Fruit fly (Drosophila melanogaster) whole organism, prepupa: Measurements from ENCODE around the gene CG3505.
A peak's percentile ranks its signal among the peaks of the same experiment; 100 is the strongest.

Experiments
- Blimp-1 ChIP-seq: fragments of 200-800 bp; sonication (Bioruptor generic); optimal IDR thresholded peaks from 3 replicates; lab custom pipeline; 2017; ENCODE audit warnings: missing biosample characterization, missing genetic modification characterization, mild to moderate bottlenecking, moderate library complexity, missing genetic modification reagents
- CG10631 ChIP-seq: fragments of 200-800 bp; sonication (Bioruptor generic); optimal IDR thresholded peaks from 2 replicates; lab custom pipeline; 2016; ENCODE audit warnings: missing biosample characterization, missing genetic modification characterization
- CG10669 ChIP-seq: fragments of 200-800 bp; sonication (Bioruptor generic); optimal IDR thresholded peaks from 3 replicates; lab custom pipeline; 2018; ENCODE audit warnings: missing biosample characterization, mild to moderate bottlenecking, missing genetic modification characterization, moderate library complexity
- CG11294 ChIP-seq: fragments of 200-800 bp; sonication (Bioruptor generic); IDR thresholded peaks from 2 replicates; pipeline ENCODE4 v1.3.6; 2022; ENCODE audit warnings: missing biosample characterization, missing genetic modification characterization
- CG11762 ChIP-seq: fragments of 200-800 bp; sonication (Bioruptor generic); optimal IDR thresholded peaks from 3 replicates; lab custom pipeline; 2016; ENCODE audit warnings: missing biosample characterization, missing genetic modification characterization; ENCODE audit not compliant: insufficient read depth
- CG11902 ChIP-seq: fragments of 200-800 bp; sonication (Bioruptor generic); optimal IDR thresholded peaks from 3 replicates; lab custom pipeline; 2016; ENCODE audit warnings: missing biosample characterization, missing genetic modification characterization
- CG15336 ChIP-seq: fragments of 200-800 bp; sonication (Bioruptor generic); IDR thresholded peaks from 2 replicates; pipeline ENCODE4 v1.3.6; 2022; ENCODE audit warnings: missing biosample characterization, missing genetic modification characterization
- CG1621 ChIP-seq: fragments of 200-800 bp; sonication (Bioruptor generic); optimal IDR thresholded peaks from 3 replicates; lab custom pipeline; 2018; ENCODE audit warnings: missing biosample characterization, mild to moderate bottlenecking, missing genetic modification characterization
- CG16779 ChIP-seq: fragments of 200-800 bp; sonication (Bioruptor generic); optimal IDR thresholded peaks from 3 replicates; lab custom pipeline; 2017; ENCODE audit warnings: missing biosample characterization, mild to moderate bottlenecking, missing genetic modification characterization
- CG3032 ChIP-seq: fragments of 200-800 bp; optimal IDR thresholded peaks from 2 replicates; lab custom pipeline; 2019; ENCODE audit warnings: missing biosample characterization, mild to moderate bottlenecking, missing genetic modification characterization, moderate library complexity
- CG32006 ChIP-seq: fragments of 200-800 bp; sonication (Bioruptor generic); optimal IDR thresholded peaks from 3 replicates; lab custom pipeline; 2017; ENCODE audit warnings: missing biosample characterization, mild to moderate bottlenecking, missing genetic modification characterization
- CG34406 ChIP-seq: fragments of 200-800 bp; sonication (Bioruptor generic); optimal IDR thresholded peaks from 3 replicates; lab custom pipeline; 2016; ENCODE audit warnings: missing biosample characterization, missing genetic modification characterization
- CG3919 ChIP-seq: fragments of 200-800 bp; sonication (Bioruptor generic); optimal IDR thresholded peaks from 3 replicates; lab custom pipeline; 2016; ENCODE audit warnings: missing biosample characterization, missing genetic modification characterization
- CG4318 ChIP-seq: fragments of 200-800 bp; sonication (Bioruptor generic); optimal IDR thresholded peaks from 3 replicates; lab custom pipeline; 2017; ENCODE audit warnings: missing biosample characterization, mild to moderate bottlenecking, missing genetic modification characterization
- CG6163 ChIP-seq: fragments of 200-800 bp; sonication (Bioruptor generic); IDR thresholded peaks from 3 replicates; pipeline ENCODE4 v1.3.6; 2022; ENCODE audit warnings: missing biosample characterization, missing genetic modification characterization
- CG6276 ChIP-seq: fragments of 200-800 bp; sonication (Bioruptor generic); optimal IDR thresholded peaks from 2 replicates; lab custom pipeline; 2017; ENCODE audit warnings: missing biosample characterization, mild to moderate bottlenecking, missing genetic modification characterization
- CG6792 ChIP-seq: fragments of 200-800 bp; sonication (Bioruptor generic); optimal IDR thresholded peaks from 3 replicates; lab custom pipeline; 2016; ENCODE audit warnings: missing biosample characterization, missing genetic modification characterization
- CG6808 ChIP-seq: fragments of 200-800 bp; sonication (Bioruptor generic); optimal IDR thresholded peaks from 3 replicates; lab custom pipeline; 2017; ENCODE audit warnings: missing biosample characterization, missing genetic modification characterization, mild to moderate bottlenecking, moderate library complexity, missing genetic modification reagents
- CG6854 ChIP-seq: fragments of 200-800 bp; sonication (Bioruptor generic); optimal IDR thresholded peaks from 2 replicates; lab custom pipeline; 2017; ENCODE audit warnings: missing biosample characterization, mild to moderate bottlenecking, missing genetic modification characterization
- CG7368 ChIP-seq: fragments of 200-800 bp; sonication (Bioruptor generic); optimal IDR thresholded peaks from 3 replicates; lab custom pipeline; 2016; ENCODE audit warnings: missing biosample characterization, missing genetic modification characterization
- CG8119 ChIP-seq: fragments of 200-800 bp; sonication (Bioruptor generic); IDR thresholded peaks from 3 replicates; pipeline ENCODE4 v1.3.6; 2022; ENCODE audit warnings: missing biosample characterization, missing genetic modification characterization
- CG8319 ChIP-seq: fragments of 200-800 bp; sonication (Bioruptor generic); optimal IDR thresholded peaks from 3 replicates; lab custom pipeline; 2016; ENCODE audit warnings: missing biosample characterization, missing genetic modification characterization
- CG8632 ChIP-seq: fragments of 200-800 bp; sonication (Bioruptor generic); optimal IDR thresholded peaks from 3 replicates; lab custom pipeline; 2016; ENCODE audit warnings: missing biosample characterization, missing genetic modification characterization
- CG9139 ChIP-seq: fragments of 200-800 bp; sonication (Bioruptor generic); optimal IDR thresholded peaks from 3 replicates; lab custom pipeline; 2017; ENCODE audit warnings: missing biosample characterization, mild to moderate bottlenecking, missing genetic modification characterization
- Eip75B ChIP-seq: fragments of 200-800 bp; sonication (Bioruptor generic); optimal IDR thresholded peaks from 3 replicates; lab custom pipeline; 2016; ENCODE audit warnings: missing biosample characterization, missing genetic modification characterization
- Eip78C ChIP-seq: fragments of 200-800 bp; sonication (Bioruptor generic); peaks from one replicate; lab custom pipeline; 2016; ENCODE audit warnings: missing biosample characterization, missing genetic modification characterization
- Eip93F ChIP-seq: fragments of 200-800 bp; sonication (Bioruptor generic); optimal IDR thresholded peaks from 2 replicates; lab custom pipeline; 2016; ENCODE audit warnings: missing biosample characterization, mild to moderate bottlenecking, missing genetic modification characterization
- Ets21C ChIP-seq: fragments of 200-800 bp; sonication (Bioruptor generic); optimal IDR thresholded peaks from 3 replicates; lab custom pipeline; 2016; ENCODE audit warnings: missing biosample characterization, missing genetic modification characterization
- Ets96B ChIP-seq: fragments of 200-800 bp; optimal IDR thresholded peaks from 2 replicates; lab custom pipeline; 2019; ENCODE audit warnings: missing biosample characterization, mild to moderate bottlenecking, missing genetic modification characterization, moderate library complexity
- Gug ChIP-seq: fragments of 200-800 bp; sonication (Bioruptor generic); IDR thresholded peaks from 2 replicates; pipeline ENCODE4 v1.3.6; 2022; ENCODE audit warnings: missing biosample characterization, missing genetic modification characterization
- Hr38 ChIP-seq: sonication (Bioruptor generic); optimal IDR thresholded peaks from 2 replicates; lab custom pipeline; 2016; ENCODE audit warnings: missing biosample characterization, missing genetic modification characterization
- Hr39 ChIP-seq: fragments of 200-800 bp; sonication (Bioruptor generic); optimal IDR thresholded peaks from 2 replicates; lab custom pipeline; 2016; ENCODE audit warnings: missing biosample characterization, missing genetic modification characterization
- Lpt ChIP-seq: fragments of 200-800 bp; sonication (Bioruptor generic); optimal IDR thresholded peaks from 3 replicates; lab custom pipeline; 2016; ENCODE audit warnings: missing biosample characterization, missing genetic modification characterization
- Met ChIP-seq: fragments of 200-800 bp; sonication (Bioruptor generic); optimal IDR thresholded peaks from 3 replicates; lab custom pipeline; 2016; ENCODE audit warnings: missing biosample characterization, missing genetic modification characterization
- OdsH ChIP-seq: fragments of 200-800 bp; sonication (Bioruptor generic); optimal IDR thresholded peaks from 3 replicates; lab custom pipeline; 2016; ENCODE audit warnings: missing biosample characterization, missing genetic modification characterization
- Sox102F ChIP-seq: fragments of 200-800 bp; sonication (Bioruptor generic); optimal IDR thresholded peaks from 2 replicates; lab custom pipeline; 2016; ENCODE audit warnings: missing biosample characterization, mild to moderate bottlenecking, missing genetic modification characterization
- achi ChIP-seq: fragments of 200-800 bp; sonication (Bioruptor generic); optimal IDR thresholded peaks from 3 replicates; lab custom pipeline; 2016; ENCODE audit warnings: missing biosample characterization, missing genetic modification characterization
- acj6 ChIP-seq: fragments of 200-800 bp; sonication (Bioruptor generic); optimal IDR thresholded peaks from 3 replicates; lab custom pipeline; 2016; ENCODE audit warnings: missing biosample characterization, missing genetic modification characterization
- cyc ChIP-seq: fragments of 200-800 bp; sonication (Bioruptor generic); optimal IDR thresholded peaks from 3 replicates; lab custom pipeline; 2016; ENCODE audit warnings: missing biosample characterization, missing genetic modification characterization
- dac ChIP-seq: fragments of 200-800 bp; sonication (Bioruptor generic); optimal IDR thresholded peaks from 2 replicates; lab custom pipeline; 2017; ENCODE audit warnings: missing biosample characterization, mild to moderate bottlenecking, missing genetic modification characterization
- eg ChIP-seq: fragments of 200-800 bp; sonication (Bioruptor generic); IDR thresholded peaks from 3 replicates; pipeline ENCODE4 v1.3.6; 2022; ENCODE audit warnings: missing biosample characterization, missing genetic modification characterization
- esn ChIP-seq: fragments of 200-800 bp; sonication (Bioruptor generic); optimal IDR thresholded peaks from 2 replicates; lab custom pipeline; 2016; ENCODE audit warnings: missing biosample characterization, mild to moderate bottlenecking, missing genetic modification characterization, moderate library complexity
- fd85E ChIP-seq: fragments of 200-800 bp; sonication (Bioruptor generic); optimal IDR thresholded peaks from 3 replicates; lab custom pipeline; 2016; ENCODE audit warnings: missing biosample characterization, missing genetic modification characterization
- fkh ChIP-seq: fragments of 200-800 bp; sonication (Bioruptor generic); optimal IDR thresholded peaks from 3 replicates; lab custom pipeline; 2017; ENCODE audit warnings: missing biosample characterization, mild to moderate bottlenecking, missing genetic modification characterization, moderate library complexity
- lz ChIP-seq: fragments of 200-800 bp; sonication (Bioruptor generic); optimal IDR thresholded peaks from 3 replicates; lab custom pipeline; 2016; ENCODE audit warnings: missing biosample characterization, missing genetic modification characterization
- net ChIP-seq: fragments of 200-800 bp; sonication (Bioruptor generic); optimal IDR thresholded peaks from 3 replicates; lab custom pipeline; 2016; ENCODE audit warnings: missing biosample characterization, missing genetic modification characterization
- pdm3 ChIP-seq: fragments of 200-800 bp; sonication (Bioruptor generic); optimal IDR thresholded peaks from 3 replicates; lab custom pipeline; 2016; ENCODE audit warnings: missing biosample characterization, missing genetic modification characterization
- salr ChIP-seq, 2 experiments: fragments of 200-800 bp; sonication (Bioruptor generic); optimal IDR thresholded peaks; 3 replicates each; lab custom pipeline; 2016 to 2018; ENCODE audit warnings: missing biosample characterization in 2 of 2, missing genetic modification characterization in 2 of 2, mild to moderate bottlenecking in 1 of 2
- spab ChIP-seq: fragments of 200-800 bp; sonication (Bioruptor generic); optimal IDR thresholded peaks from 2 replicates; lab custom pipeline; 2017; ENCODE audit warnings: missing biosample characterization, mild to moderate bottlenecking, missing genetic modification characterization, missing genetic modification reagents
- ss ChIP-seq, 2 experiments: fragments of 200-800 bp; sonication (Bioruptor generic); optimal IDR thresholded peaks; 2 replicates in 1 of 2; 3 replicates in 1 of 2; lab custom pipeline; 2017 to 2018; ENCODE audit warnings: mild to moderate bottlenecking in 2 of 2, missing biosample characterization in 2 of 2, missing genetic modification characterization in 2 of 2, moderate library complexity in 1 of 2
- svp ChIP-seq: fragments of 200-800 bp; sonication (Bioruptor generic); peaks from one replicate; lab custom pipeline; 2016; ENCODE audit warnings: missing biosample characterization, missing genetic modification characterization
- vri ChIP-seq: fragments of 200-800 bp; sonication (Bioruptor generic); optimal IDR thresholded peaks from 3 replicates; lab custom pipeline; 2016; ENCODE audit warnings: missing biosample characterization, mild to moderate bottlenecking, missing genetic modification characterization

Gene CG3505

dm6 chr3R:14706860-14707259 lies 49.6 kb downstream of the CG3505 start:
- peak; percentile 49 for TF ChIP-seq Sox102F (GFP tag; lab: Kevin White, UChicago)
- peak; percentile 63 for TF ChIP-seq CG8632 (GFP tag; lab: Kevin White, UChicago)
- peak; percentile 2 to 25 for TF ChIP-seq ss (GFP tag; optimal IDR thresholded peaks at IDR 0.05; lab: Kevin White, UChicago)
- no peak for TF ChIP-seq Eip93F (GFP tag; lab: Kevin White, UChicago)
- TF ChIP-seq Eip78C (GFP tag; lab: Kevin White, UChicago) = peak; percentile 93
- TF ChIP-seq Gug (GFP tag; lab: Robert Waterston, UW) = peak; percentile 53; the same call in 1 of the 2 replicates
- peak; percentile 51 for TF ChIP-seq dac
- TF ChIP-seq CG16779 (tag; lab: Kevin White, UChicago) = peak; percentile 4
- peak; percentile 70 for TF ChIP-seq CG7368 (GFP tag; lab: Kevin White, UChicago)
- no peak for TF ChIP-seq Hr38 (GFP tag; lab: Kevin White, UChicago)
- TF ChIP-seq salr (GFP tag; optimal IDR thresholded peaks at IDR 0.05; lab: Kevin White, UChicago) = peak in 1 of 2 experiments; percentile 28
- peak; percentile 10 for TF ChIP-seq CG3032 (tag; lab: Kevin White, UChicago)
- TF ChIP-seq Eip75B = peak; percentile 62
- TF ChIP-seq CG3919 = peak; percentile 74
- peak; percentile 75 for TF ChIP-seq CG6792 (GFP tag; lab: Kevin White, UChicago)
- peak; percentile 69 for TF ChIP-seq cyc (GFP tag; lab: Kevin White, UChicago)
- peak; percentile 44 for TF ChIP-seq CG10631 (GFP tag; lab: Kevin White, UChicago)
- no peak for TF ChIP-seq CG1621
- TF ChIP-seq Hr39 (GFP tag; lab: Kevin White, UChicago) = peak; percentile 70
- peak; percentile 78; the same call in 2 of the 3 replicates for TF ChIP-seq eg
- TF ChIP-seq Lpt (GFP tag; lab: Kevin White, UChicago) = peak; percentile 12
- TF ChIP-seq vri (GFP tag; lab: Kevin White, UChicago) = peak; percentile 14
- TF ChIP-seq CG10669 (GFP tag; lab: Kevin White, UChicago) = peak; percentile 23
- TF ChIP-seq pdm3 (GFP tag; lab: Kevin White, UChicago) = peak; percentile 77
- peak; percentile 17 for TF ChIP-seq CG9139 (GFP tag; lab: Kevin White, UChicago)
- TF ChIP-seq Ets96B (tag; lab: Kevin White, UChicago) = peak; percentile 1
- TF ChIP-seq svp = peak; percentile 83
- peak; percentile 55 for TF ChIP-seq CG32006
- no peak for TF ChIP-seq CG6854
- peak; percentile 84 for TF ChIP-seq CG6163
- TF ChIP-seq net = peak; percentile 59
- TF ChIP-seq CG11902 (GFP tag; lab: Kevin White, UChicago) = peak; percentile 81
- TF ChIP-seq CG15336 (GFP tag; lab: Robert Waterston, UW) = peak; percentile 82
- TF ChIP-seq CG11294 (GFP tag; lab: Robert Waterston, UW) = peak; percentile 56
- peak; percentile 58 for TF ChIP-seq CG8319 (GFP tag; lab: Kevin White, UChicago)
- TF ChIP-seq OdsH (GFP tag; lab: Kevin White, UChicago) = peak; percentile 71
- peak; percentile 71 for TF ChIP-seq CG8119
- TF ChIP-seq Ets21C (GFP tag; lab: Kevin White, UChicago) = peak; percentile 64
- TF ChIP-seq esn (GFP tag; lab: Kevin White, UChicago) = peak; percentile 75
- peak; percentile 19 for TF ChIP-seq CG11762 (GFP tag; lab: Kevin White, UChicago)
- no peak for TF ChIP-seq fkh (GFP tag; lab: Kevin White, UChicago)
- peak; percentile 71 for TF ChIP-seq acj6 (GFP tag; lab: Kevin White, UChicago)
- no peak for TF ChIP-seq spab (GFP tag; lab: Kevin White, UChicago)
- peak; percentile 43 for TF ChIP-seq achi (GFP tag; lab: Kevin White, UChicago)
- TF ChIP-seq CG34406 (GFP tag; lab: Kevin White, UChicago) = peak; percentile 72
- TF ChIP-seq Blimp-1 (GFP tag; lab: Kevin White, UChicago) = peak; percentile 40
- TF ChIP-seq lz (GFP tag; lab: Kevin White, UChicago) = peak; percentile 66
- peak; percentile 34 for TF ChIP-seq CG6808
- TF ChIP-seq fd85E (GFP tag; lab: Kevin White, UChicago) = no peak
- peak; percentile 46 for TF ChIP-seq CG4318 (GFP tag; lab: Kevin White, UChicago)
- peak; percentile 1 for TF ChIP-seq CG6276 (GFP tag; lab: Kevin White, UChicago)
- peak; percentile 73 for TF ChIP-seq Met (GFP tag; lab: Kevin White, UChicago)
